Worm (Caenorhabditis elegans) whole organism, L4 larva: ENCODE results near the gene B0272.4.
A peak's percentile ranks its signal among the peaks of the same experiment; 100 is the strongest.

Source experiments
- F10B5.3 ChIP-seq: sonication (generic microtip); optimal IDR thresholded peaks from 2 replicates; lab custom pipeline; 2016; ENCODE audit warnings: mild to moderate bottlenecking, missing genetic modification characterization, missing compliant biosample characterization
- F26F4.8 ChIP-seq: fragments of 200-800 bp; sonication (Bioruptor generic); conservative IDR thresholded peaks from 2 replicates; pipeline ENCODE4 v1.3.6; 2022; ENCODE audit warnings: missing genetic modification characterization, missing compliant biosample characterization
- F44E2.7 ChIP-seq: fragments of 200-800 bp; sonication (Bioruptor generic); IDR thresholded peaks from 2 replicates; pipeline ENCODE4 v2.1.2; 2022; ENCODE audit warnings: missing genetic modification characterization, missing compliant biosample characterization
- F49E8.2 ChIP-seq: sonication (generic microtip); optimal IDR thresholded peaks from 2 replicates; lab custom pipeline; 2016; ENCODE audit warnings: missing compliant biosample characterization, mild to moderate bottlenecking, missing genetic modification characterization, borderline replicate concordance
- T26A8.4 ChIP-seq: fragments of 200-800 bp; sonication (Bioruptor generic); IDR thresholded peaks from 2 replicates; pipeline ENCODE4 v1.3.6; 2022; ENCODE audit warnings: missing genetic modification characterization, missing compliant biosample characterization
- Y105C5A.15 ChIP-seq: fragments of 200-800 bp; sonication (Bioruptor generic); IDR thresholded peaks from 2 replicates; pipeline ENCODE4 v1.3.6; 2022; ENCODE audit warnings: missing genetic modification characterization, missing compliant biosample characterization
- Y5F2A.4 ChIP-seq: fragments of 200-800 bp; sonication (Bioruptor generic); optimal IDR thresholded peaks from 2 replicates; lab custom pipeline; 2018; ENCODE audit warnings: mild to moderate bottlenecking, missing genetic modification characterization, missing compliant biosample characterization
- aha-1 ChIP-seq: fragments of 150-350 bp; peaks from one replicate; lab custom pipeline; 2014; ENCODE audit warnings: missing biosample characterization, missing genetic modification characterization
- aly-2 ChIP-seq: sonication (generic microtip); optimal IDR thresholded peaks from 2 replicates; lab custom pipeline; 2018; ENCODE audit warnings: missing biosample characterization, missing genetic modification characterization
- ama-1 ChIP-seq: fragments of 150-350 bp; optimal IDR thresholded peaks from 2 replicates; lab custom pipeline; 2014; ENCODE audit warnings: inconsistent platforms, mixed read lengths
- arid-1 ChIP-seq: fragments of 200-800 bp; sonication (Bioruptor generic); conservative IDR thresholded peaks from 2 replicates; pipeline ENCODE4 v1.3.6; 2022; ENCODE audit warnings: missing genetic modification reagents, missing genetic modification characterization, missing compliant biosample characterization
- ceh-20 ChIP-seq: fragments of 200-800 bp; sonication (Bioruptor generic); IDR thresholded peaks from 2 replicates; pipeline ENCODE4 v1.3.6; 2022; ENCODE audit warnings: missing genetic modification reagents, missing genetic modification characterization, missing compliant biosample characterization
- ceh-44 ChIP-seq: fragments of 200-800 bp; sonication (Bioruptor generic); IDR thresholded peaks from 2 replicates; pipeline ENCODE4 v1.3.6; 2022; ENCODE audit warnings: missing genetic modification reagents, missing genetic modification characterization, missing compliant biosample characterization
- ceh-62 ChIP-seq: sonication (generic microtip); optimal IDR thresholded peaks from 2 replicates; lab custom pipeline; 2017; ENCODE audit warnings: missing biosample characterization, missing genetic modification characterization
- daf-12 ChIP-seq: fragments of 150-350 bp; optimal IDR thresholded peaks from 2 replicates; lab custom pipeline; 2014; ENCODE audit warnings: missing biosample characterization, missing genetic modification reagents, missing genetic modification characterization
- dmd-6 ChIP-seq: fragments of 200-800 bp; sonication (Bioruptor generic); IDR thresholded peaks from 2 replicates; pipeline ENCODE4 v1.3.6; 2022; ENCODE audit warnings: missing genetic modification reagents, missing genetic modification characterization, missing compliant biosample characterization
- dmd-8 ChIP-seq: fragments of 200-800 bp; sonication (Bioruptor generic); IDR thresholded peaks from 2 replicates; pipeline ENCODE4 v1.3.6; 2022; ENCODE audit warnings: missing genetic modification characterization, missing compliant biosample characterization
- dpl-1 ChIP-seq: fragments of 150-350 bp; optimal IDR thresholded peaks from 2 replicates; lab custom pipeline; 2014; ENCODE audit warnings: missing biosample characterization, missing genetic modification reagents, missing genetic modification characterization
- egl-27 ChIP-seq: sonication (generic microtip); optimal IDR thresholded peaks from 3 replicates; lab custom pipeline; 2017; ENCODE audit warnings: missing biosample characterization, missing genetic modification reagents, missing genetic modification characterization
- egl-43 ChIP-seq: fragments of 200-800 bp; sonication (Bioruptor generic); IDR thresholded peaks from 2 replicates; pipeline ENCODE4 v1.3.6; 2022; ENCODE audit warnings: missing genetic modification reagents, missing genetic modification characterization, missing compliant biosample characterization
- fkh-10 ChIP-seq: fragments of 150-350 bp; optimal IDR thresholded peaks from 2 replicates; lab custom pipeline; 2014; ENCODE audit warnings: missing biosample characterization, missing genetic modification reagents, missing genetic modification characterization
- hif-1 ChIP-seq, 2 experiments: sonication (generic microtip); optimal IDR thresholded peaks; 2 replicates each; lab custom pipeline; 2016 to 2017; ENCODE audit warnings: missing compliant biosample characterization in 2 of 2, missing genetic modification characterization in 2 of 2, missing genetic modification reagents in 2 of 2, missing genotype in 2 of 2, mild to moderate bottlenecking in 1 of 2
- hlh-30 ChIP-seq: sonication (generic microtip); optimal IDR thresholded peaks from 2 replicates; lab custom pipeline; 2017; ENCODE audit warnings: antibody characterized with exemption, mild to moderate bottlenecking, missing genetic modification characterization, missing compliant biosample characterization; ENCODE audit not compliant: insufficient read depth
- jun-1 ChIP-seq: fragments of 150-350 bp; optimal IDR thresholded peaks from 2 replicates; lab custom pipeline; 2014; ENCODE audit warnings: missing biosample characterization, missing genetic modification reagents, missing genetic modification characterization
- lim-7 ChIP-seq: fragments of 200-800 bp; sonication (Bioruptor generic); IDR thresholded peaks from 2 replicates; pipeline ENCODE4 v1.3.6; 2022; ENCODE audit warnings: missing genetic modification characterization, missing compliant biosample characterization
- lin-15B ChIP-seq: fragments of 150-350 bp; sonication (generic microtip); optimal IDR thresholded peaks from 3 replicates; lab custom pipeline; 2014; ENCODE audit warnings: missing biosample characterization, missing genetic modification characterization
- lir-3 ChIP-seq: sonication (generic microtip); optimal IDR thresholded peaks from 2 replicates; lab custom pipeline; 2016; ENCODE audit warnings: mild to moderate bottlenecking, missing genetic modification characterization, missing compliant biosample characterization
- madf-5 ChIP-seq, 2 experiments: fragments of 200-800 bp; sonication (Bioruptor generic); IDR thresholded peaks; 2 replicates each; pipeline ENCODE4 v1.3.6; 2022; ENCODE audit warnings: missing compliant biosample characterization in 2 of 2, missing genetic modification characterization in 2 of 2
- madf-9 ChIP-seq: fragments of 200-800 bp; sonication (Bioruptor generic); conservative IDR thresholded peaks from 2 replicates; pipeline ENCODE4 v1.3.6; 2022; ENCODE audit warnings: missing genetic modification reagents, missing genetic modification characterization, missing compliant biosample characterization
- mdt-29 ChIP-seq: fragments of 200-800 bp; sonication (Bioruptor generic); IDR thresholded peaks from 2 replicates; pipeline ENCODE4 v1.3.6; 2022; ENCODE audit warnings: missing genetic modification reagents, missing genetic modification characterization, missing compliant biosample characterization
- mxl-2 ChIP-seq: fragments of 200-800 bp; sonication (Bioruptor generic); conservative IDR thresholded peaks from 2 replicates; pipeline ENCODE4 v1.3.6; 2022; ENCODE audit warnings: missing genetic modification reagents, missing genetic modification characterization, missing compliant biosample characterization
- mxl-3 ChIP-seq: fragments of 200-800 bp; sonication (Bioruptor generic); optimal IDR thresholded peaks from 2 replicates; lab custom pipeline; 2018; ENCODE audit warnings: mild to moderate bottlenecking, missing genetic modification characterization, missing compliant biosample characterization
- nhr-10 ChIP-seq: fragments of 150-350 bp; optimal IDR thresholded peaks from 2 replicates; lab custom pipeline; 2014; ENCODE audit warnings: missing biosample characterization, missing genetic modification characterization
- nhr-111 ChIP-seq: fragments of 200-800 bp; sonication (Bioruptor generic); optimal IDR thresholded peaks from 2 replicates; lab custom pipeline; 2018; ENCODE audit warnings: mild to moderate bottlenecking, missing genetic modification characterization, missing compliant biosample characterization
- nhr-237 ChIP-seq: sonication (generic microtip); optimal IDR thresholded peaks from 2 replicates; lab custom pipeline; 2017; ENCODE audit warnings: missing biosample characterization, missing genetic modification characterization
- nhr-28 ChIP-seq: fragments of 150-350 bp; optimal IDR thresholded peaks from 2 replicates; lab custom pipeline; 2014; ENCODE audit warnings: missing biosample characterization, missing genetic modification characterization
- nhr-6 ChIP-seq: fragments of 150-350 bp; optimal IDR thresholded peaks from 2 replicates; lab custom pipeline; 2014; ENCODE audit warnings: missing biosample characterization, missing genetic modification characterization
- nhr-76 ChIP-seq: fragments of 150-350 bp; optimal IDR thresholded peaks from 2 replicates; lab custom pipeline; 2014; ENCODE audit warnings: missing biosample characterization, missing genetic modification characterization
- nhr-77 ChIP-seq: fragments of 150-350 bp; optimal IDR thresholded peaks from 2 replicates; lab custom pipeline; 2014; ENCODE audit warnings: missing biosample characterization, missing genetic modification characterization
- pha-4 ChIP-seq, 2 experiments: fragments of 150-350 bp in 1 of 2; fragments of 200-800 bp in 1 of 2; sonication (Bioruptor generic) in 1 of 2; IDR thresholded peaks in 1 of 2; optimal IDR thresholded peaks in 1 of 2; 2 replicates each; pipeline versions ENCODE4 v1.3.6 to Lab custom; 2014 to 2022; ENCODE audit warnings: missing genetic modification characterization in 2 of 2, missing genetic modification reagents in 2 of 2, missing biosample characterization in 1 of 2, missing compliant biosample characterization in 1 of 2
- php-3 ChIP-seq: fragments of 200-800 bp; sonication (Bioruptor generic); IDR thresholded peaks from 2 replicates; pipeline ENCODE4 v1.3.6; 2022; ENCODE audit warnings: missing genetic modification reagents, missing genetic modification characterization, missing compliant biosample characterization
- pqm-1 ChIP-seq: sonication (generic microtip); optimal IDR thresholded peaks from 2 replicates; lab custom pipeline; 2017; ENCODE audit warnings: missing biosample characterization, missing genetic modification characterization
- sdz-12 ChIP-seq: fragments of 200-800 bp; sonication (Bioruptor generic); optimal IDR thresholded peaks from 2 replicates; lab custom pipeline; 2018; ENCODE audit warnings: mild to moderate bottlenecking, missing genetic modification characterization, missing compliant biosample characterization
- spr-1 ChIP-seq: sonication (generic microtip); optimal IDR thresholded peaks from 2 replicates; lab custom pipeline; 2016; ENCODE audit warnings: mild to moderate bottlenecking, missing genetic modification characterization, missing compliant biosample characterization
- spr-3 ChIP-seq: fragments of 200-800 bp; sonication (Bioruptor generic); optimal IDR thresholded peaks from 2 replicates; lab custom pipeline; 2018; ENCODE audit warnings: mild to moderate bottlenecking, missing genetic modification characterization, missing compliant biosample characterization
- tra-1 ChIP-seq: fragments of 200-800 bp; sonication (Bioruptor generic); IDR thresholded peaks from 2 replicates; pipeline ENCODE4 v1.3.6; 2022; ENCODE audit warnings: missing genetic modification reagents, missing genetic modification characterization, missing compliant biosample characterization
- zag-1 ChIP-seq: fragments of 150-350 bp; optimal IDR thresholded peaks from 2 replicates; lab custom pipeline; 2014; ENCODE audit warnings: missing biosample characterization, missing genetic modification characterization
- zfp-2 ChIP-seq: sonication (generic microtip); optimal IDR thresholded peaks from 2 replicates; lab custom pipeline; 2016; ENCODE audit warnings: mild to moderate bottlenecking, missing genetic modification characterization, missing compliant biosample characterization
- zfp-3 ChIP-seq: fragments of 200-800 bp; sonication (Bioruptor generic); conservative IDR thresholded peaks from 2 replicates; pipeline ENCODE4 v1.3.6; 2022; ENCODE audit warnings: missing genetic modification reagents, missing genetic modification characterization, missing compliant biosample characterization
- zip-2 ChIP-seq: fragments of 150-350 bp; optimal IDR thresholded peaks from 2 replicates; lab custom pipeline; 2014; ENCODE audit warnings: missing biosample characterization, missing genetic modification characterization
- ztf-7 ChIP-seq: fragments of 150-350 bp; optimal IDR thresholded peaks from 2 replicates; lab custom pipeline; 2014; ENCODE audit warnings: missing biosample characterization, missing genetic modification characterization

Gene B0272.4

ce11 chrX:9467573-9467972, 39.3 kb downstream of the B0272.4 start (continued):
- TF ChIP-seq ceh-20 (peak; percentile 82), F44E2.7 (GFP tag; lab: Robert Waterston, UW) (no peak), ceh-44 (GFP tag; lab: Robert Waterston, UW) (peak; percentile 71), mdt-29 (no peak; the same call in none of the 2 replicates), lin-15B (tag; lab: Kevin White, UChicago) (no peak), php-3 (GFP tag; lab: Robert Waterston, UW) (0 out of 2 replicates have a peak, but pooled peaks have one; percentile 31), nhr-237 (tag; lab: Kevin White, UChicago) (no peak), zag-1 (tag; lab: Kevin White, UChicago) (no peak), hlh-30 (peak; percentile 73), zfp-2 (tag; lab: Kevin White, UChicago) (peak; percentile 55), daf-12 (tag; lab: Kevin White, UChicago) (no peak), tra-1 (peak; percentile 79), zfp-3 (GFP tag; lab: Robert Waterston, UW) (0 out of 2 replicates have a peak, but pooled peaks have one; percentile 12), zip-2 (tag; lab: Kevin White, UChicago) (peak; percentile 79), ceh-62 (no peak), nhr-76 (no peak), Y5F2A.4 (GFP tag; lab: Kevin White, UChicago) (peak; percentile 87), nhr-28 (peak; percentile 35), aha-1 (tag; lab: Kevin White, UChicago) (peak; percentile 98), pha-4 (GFP tag; IDR thresholded peaks at IDR 0.05; lab: Robert Waterston, UW) (peak; percentile 86), pha-4 (tag; optimal IDR thresholded peaks at IDR 0.05; lab: Kevin White, UChicago) (no peak), F10B5.3 (tag; lab: Kevin White, UChicago) (peak; percentile 44), T26A8.4 (GFP tag; lab: Robert Waterston, UW) (peak; percentile 88), lim-7 (GFP tag; lab: Robert Waterston, UW) (peak; percentile 88), nhr-10 (no peak), aly-2 (tag; lab: Kevin White, UChicago) (no peak), Y105C5A.15 (GFP tag; lab: Robert Waterston, UW) (peak; percentile 15; the same call in 1 of the 2 replicates), madf-9 (peak; percentile 89), spr-1 (tag; lab: Kevin White, UChicago) (peak; percentile 81), ztf-7 (tag; lab: Kevin White, UChicago) (peak; percentile 79), dpl-1 (no peak), egl-27 (tag; lab: Kevin White, UChicago) (no peak), nhr-6 (peak; percentile 10), ama-1 (no peak), mxl-2 (GFP tag; lab: Robert Waterston, UW) (no peak; the same call in 1 of the 2 replicates), hif-1 (tag; optimal IDR thresholded peaks at IDR 0.05; lab: Kevin White, UChicago) (peak in 1 of 2 experiments; percentile 40), spr-3 (GFP tag; lab: Kevin White, UChicago) (peak; percentile 19), fkh-10 (GFP tag; lab: Kevin White, UChicago) (peak; percentile 35), F26F4.8 (GFP tag; lab: Robert Waterston, UW) (peak; percentile 91), egl-43 (GFP tag; lab: Robert Waterston, UW) (peak; percentile 96), nhr-77 (peak; percentile 35), dmd-6 (GFP tag; lab: Robert Waterston, UW) (no peak; the same call in 1 of the 2 replicates), mxl-3 (GFP tag; lab: Kevin White, UChicago) (peak; percentile 25), sdz-12 (GFP tag; lab: Kevin White, UChicago) (no peak), dmd-8 (GFP tag; lab: Robert Waterston, UW) (no peak; the same call in 1 of the 2 replicates), nhr-111 (GFP tag; lab: Kevin White, UChicago) (peak; percentile 17), jun-1 (tag; lab: Kevin White, UChicago) (peak; percentile 71), madf-5 (GFP tag; IDR thresholded peaks at IDR 0.05; lab: Robert Waterston, UW) (peak; percentile 75 to 87; a peak in 3 of 4 replicates), lir-3 (tag; lab: Kevin White, UChicago) (peak; percentile 79), F49E8.2 (tag; lab: Kevin White, UChicago) (peak; percentile 21), pqm-1 (tag; lab: Kevin White, UChicago) (no peak), arid-1 (peak; percentile 79; the same call in 1 of the 2 replicates)
